Fruit fly (Drosophila melanogaster): Measurements from ENCODE around the gene CG10516.

CG10516 gene

dm6 chr3L:15967588-15968500 is at the start of gene CG10516, which contains the start of gene Brr2 (continued):
- TF ChIP-seq Dip3 (GFP tag; optimal IDR thresholded peaks at IDR 0.05) (no peak), ERR (GFP tag; optimal IDR thresholded peaks at IDR 0.05) (no peak), bab2 (GFP tag; optimal IDR thresholded peaks at IDR 0.05) (peak; percentile 36), Hmx (GFP tag; optimal IDR thresholded peaks at IDR 0.05) (no peak), CG4617 (GFP tag; optimal IDR thresholded peaks at IDR 0.05; ENCODE audit: borderline replicate concordance) (peak; percentile 80), CG17361 (GFP tag; IDR thresholded peaks at IDR 0.05) (no peak), crc (GFP tag; optimal IDR thresholded peaks at IDR 0.05) (no peak), org-1 (GFP tag; optimal IDR thresholded peaks at IDR 0.05) (no peak), BEAF-32 (GFP tag; optimal IDR thresholded peaks at IDR 0.05) (peak; percentile 68), CG13775 (GFP tag; optimal IDR thresholded peaks at IDR 0.05) (no peak), HLH54F (GFP tag; optimal IDR thresholded peaks at IDR 0.05) (peak; percentile 37), abd-A (tag; optimal IDR thresholded peaks at IDR 0.05) (no peak), CG2120 (GFP tag; optimal IDR thresholded peaks at IDR 0.05) (peak; percentile 48), D (optimal IDR thresholded peaks at IDR 0.05) (no peak), D (GFP tag; optimal IDR thresholded peaks at IDR 0.05) (no peak), ase (GFP tag; IDR thresholded peaks at IDR 0.05) (no peak), ato (GFP tag; IDR thresholded peaks at IDR 0.05; ENCODE audit: partially characterized antibody) (no peak), bsh (GFP tag; optimal IDR thresholded peaks at IDR 0.05) (no peak), nerfin-2 (GFP tag; IDR thresholded peaks at IDR 0.05; ENCODE audit: partially characterized antibody) (0 out of 2 replicates have a peak, but pooled peaks have one; percentile 23), CG9797 (GFP tag; optimal IDR thresholded peaks at IDR 0.05) (peak; percentile 94), CG10321 (GFP tag; IDR thresholded peaks at IDR 0.05) (no peak), dm (GFP tag; optimal IDR thresholded peaks at IDR 0.05) (peak; percentile 21), Oli (tag; optimal IDR thresholded peaks at IDR 0.05) (no peak), sens-2 (GFP tag; IDR thresholded peaks at IDR 0.05) (no peak), CG1024 (GFP tag; IDR thresholded peaks at IDR 0.05) (0 out of 2 replicates have a peak, but pooled peaks have one; percentile 5), Neu2 (GFP tag; optimal IDR thresholded peaks at IDR 0.05; ENCODE audit: borderline replicate concordance) (no peak), Ptx1 (GFP tag; IDR thresholded peaks at IDR 0.05) (no peak), sens (GFP tag) (no peak), trh (GFP tag; optimal IDR thresholded peaks at IDR 0.05) (no peak), CG30020 (tag; optimal IDR thresholded peaks at IDR 0.05) (peak; percentile 57), lola (GFP tag; optimal IDR thresholded peaks at IDR 0.05) (peak in 1 of 3 experiments; percentile 31), Mrtf (GFP tag; IDR thresholded peaks at IDR 0.05) (no peak), CHES-1-like (GFP tag; optimal IDR thresholded peaks at IDR 0.05) (peak; percentile 23), ara (GFP tag; IDR thresholded peaks at IDR 0.05) (no peak), Myb (GFP tag; optimal IDR thresholded peaks at IDR 0.05) (peak; percentile 41), crp (GFP tag; optimal IDR thresholded peaks at IDR 0.05) (peak in 1 of 2 experiments; percentile 17), ranshi (GFP tag; IDR thresholded peaks at IDR 0.05) (no peak), CG11504 (tag; optimal IDR thresholded peaks at IDR 0.05) (no peak), Sin3A (optimal IDR thresholded peaks at IDR 0.05) (peak; percentile 99), H15 (GFP tag; IDR thresholded peaks at IDR 0.05) (no peak), Deaf1 (tag; optimal IDR thresholded peaks at IDR 0.05) (no peak), CG1233 (GFP tag; optimal IDR thresholded peaks at IDR 0.05) (no peak), CG12744 (GFP tag; optimal IDR thresholded peaks at IDR 0.05) (no peak), dan (GFP tag; IDR thresholded peaks at IDR 0.05) (no peak), Mes4 (GFP tag; optimal IDR thresholded peaks at IDR 0.05) (no peak), CG9876 (GFP tag; optimal IDR thresholded peaks at IDR 0.05) (no peak), CG34422 (GFP tag; IDR thresholded peaks at IDR 0.05) (no peak), Atf3 (GFP tag; optimal IDR thresholded peaks at IDR 0.05) (no peak), CG2678 (tag; optimal IDR thresholded peaks at IDR 0.05) (no peak), vfl (GFP tag; optimal IDR thresholded peaks at IDR 0.05) (no peak)

All from whole organism, embryonic.